Worm (Caenorhabditis elegans): Measurements from ENCODE around the gene T23F2.4.

Gene T23F2.4

DNA sequence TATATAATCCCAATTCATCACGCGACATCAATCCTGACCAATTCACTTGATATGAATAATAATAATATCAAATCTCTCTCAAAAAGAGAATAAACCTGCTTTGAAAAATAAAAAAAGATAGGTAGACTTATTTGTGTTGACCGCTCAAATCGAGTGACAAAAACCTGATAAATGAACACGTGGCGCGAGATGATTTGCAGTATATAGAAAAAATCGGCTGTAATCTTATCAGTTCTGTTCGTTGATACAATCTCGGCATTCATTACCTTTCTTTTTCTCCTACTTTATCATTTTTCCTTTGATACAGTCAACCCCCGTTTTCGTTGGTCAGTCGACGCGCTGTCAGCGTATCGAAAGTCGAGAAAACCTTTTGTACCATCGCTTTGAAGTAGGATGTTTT is 47.6 kb downstream of the T23F2.4 start (continued):
- TF ChIP-seq F49E8.2 (tag; optimal IDR thresholded peaks at IDR 0.05; ENCODE audit: borderline replicate concordance) (no peak), ces-1 (GFP tag; optimal IDR thresholded peaks at IDR 0.05) (no peak), spr-1 (tag; optimal IDR thresholded peaks at IDR 0.05) (no peak), lin-15B (tag; optimal IDR thresholded peaks at IDR 0.05) (no peak), nhr-77 (tag; optimal IDR thresholded peaks at IDR 0.05) (peak; percentile 29), unc-130 (GFP tag; optimal IDR thresholded peaks at IDR 0.05) (no peak), rbr-2 (tag; optimal IDR thresholded peaks at IDR 0.05) (no peak), daf-12 (tag; optimal IDR thresholded peaks at IDR 0.05) (no peak), Y75B8A.6 (GFP tag; IDR thresholded peaks at IDR 0.05) (no peak), nhr-76 (tag; optimal IDR thresholded peaks at IDR 0.05) (no peak), zip-11 (GFP tag; IDR thresholded peaks at IDR 0.05) (no peak), dve-1 (tag; optimal IDR thresholded peaks at IDR 0.05; ENCODE audit: insufficient read depth) (peak; percentile 82), nhr-28 (tag; optimal IDR thresholded peaks at IDR 0.05) (peak; percentile 85), mep-1 (tag; optimal IDR thresholded peaks at IDR 0.05) (peak; percentile 10), unc-62 (GFP tag; optimal IDR thresholded peaks at IDR 0.05 in 1 of 2) (peak in 1 of 2 experiments; percentile 4), unc-62 (tag; optimal IDR thresholded peaks at IDR 0.05) (no peak), egl-27 (tag; optimal IDR thresholded peaks at IDR 0.05) (no peak), nhr-6 (tag; optimal IDR thresholded peaks at IDR 0.05) (no peak), lin-29 (GFP tag; IDR thresholded peaks at IDR 0.05) (no peak), dmd-6 (GFP tag; IDR thresholded peaks at IDR 0.05) (peak; percentile 94), lin-1 (GFP tag; IDR thresholded peaks at IDR 0.05) (peak; percentile 47; the same call in 1 of the 2 replicates), hlh-11 (tag; optimal IDR thresholded peaks at IDR 0.05) (peak; percentile 82), lsy-2 (tag; optimal IDR thresholded peaks at IDR 0.05) (no peak), pqm-1 (tag; optimal IDR thresholded peaks at IDR 0.05) (peak; percentile 57), php-3 (GFP tag; IDR thresholded peaks at IDR 0.05) (peak; percentile 78), tra-1 (GFP tag; IDR thresholded peaks at IDR 0.05) (peak; percentile 88), fos-1 (tag; optimal IDR thresholded peaks at IDR 0.05) (no peak)

DNA sequence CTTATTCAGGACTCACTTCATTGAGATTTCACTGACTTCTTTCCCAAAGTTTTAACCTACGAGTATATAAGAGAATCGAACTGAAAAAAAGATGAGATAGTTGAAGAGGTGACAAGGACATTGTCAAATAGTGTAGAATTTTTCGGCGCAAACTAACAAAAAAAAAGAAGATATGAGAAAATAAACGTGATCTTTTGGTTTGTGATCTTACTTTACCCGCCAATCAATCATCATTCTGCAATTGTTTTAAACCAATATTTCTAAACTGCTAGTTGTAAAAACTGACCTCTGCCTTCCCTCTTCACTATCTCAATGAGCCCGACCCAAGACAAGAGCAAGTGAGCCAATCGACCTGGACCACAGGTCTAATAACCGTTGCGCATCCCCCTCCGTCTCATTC is 48.7 kb downstream of the T23F2.4 start:
- no peak for TF ChIP-seq jun-1 (tag; optimal IDR thresholded peaks at IDR 0.05)
- peak in 1 of 2 experiments; percentile 53 for TF ChIP-seq unc-62 (GFP tag; optimal IDR thresholded peaks at IDR 0.05 in 1 of 2)
- no peak for TF ChIP-seq unc-62 (tag; optimal IDR thresholded peaks at IDR 0.05)

DNA sequence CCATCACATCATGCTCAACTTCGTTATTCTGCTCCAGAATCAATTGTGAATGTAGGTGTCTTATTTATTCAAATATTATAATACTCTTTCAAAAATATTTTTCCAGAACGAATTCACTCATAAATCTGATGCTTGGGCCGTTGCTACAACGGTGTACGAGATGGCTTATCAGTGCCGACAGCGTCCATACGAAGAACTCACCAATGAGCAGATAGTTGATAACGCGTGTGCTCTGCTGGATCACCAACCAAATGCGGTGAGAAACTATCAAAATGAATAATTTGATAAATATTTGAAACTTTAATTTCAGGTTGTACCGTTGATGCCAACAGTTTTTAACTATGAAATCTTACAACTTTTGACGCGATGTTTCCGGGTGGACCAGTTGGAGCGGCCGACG is 49.3 kb downstream of the T23F2.4 start:
- TF ChIP-seq pqm-1 (tag; optimal IDR thresholded peaks at IDR 0.05), result peak; percentile 53
- no peak for TF ChIP-seq daf-16 (GFP tag; optimal IDR thresholded peaks at IDR 0.05)
- TF ChIP-seq daf-16 (tag; optimal IDR thresholded peaks at IDR 0.05), result peak; percentile 0
- no peak for TF ChIP-seq ceh-44 (GFP tag; IDR thresholded peaks at IDR 0.05)
